Fruit fly (Drosophila melanogaster) whole organism, prepupa: ENCODE measurements around the gene CG14330.

Source experiments
- CG10631 ChIP-seq: fragments of 200-800 bp; sonication (Bioruptor generic); optimal IDR thresholded peaks from 2 replicates; lab custom pipeline; 2016; ENCODE audit warnings: missing biosample characterization, missing genetic modification characterization
- CG11294 ChIP-seq: fragments of 200-800 bp; sonication (Bioruptor generic); IDR thresholded peaks from 2 replicates; pipeline ENCODE4 v1.3.6; 2022; ENCODE audit warnings: missing biosample characterization, missing genetic modification characterization
- CG11902 ChIP-seq: fragments of 200-800 bp; sonication (Bioruptor generic); optimal IDR thresholded peaks from 3 replicates; lab custom pipeline; 2016; ENCODE audit warnings: missing biosample characterization, missing genetic modification characterization
- CG15336 ChIP-seq: fragments of 200-800 bp; sonication (Bioruptor generic); IDR thresholded peaks from 2 replicates; pipeline ENCODE4 v1.3.6; 2022; ENCODE audit warnings: missing biosample characterization, missing genetic modification characterization
- CG1621 ChIP-seq: fragments of 200-800 bp; sonication (Bioruptor generic); optimal IDR thresholded peaks from 3 replicates; lab custom pipeline; 2018; ENCODE audit warnings: missing biosample characterization, mild to moderate bottlenecking, missing genetic modification characterization
- CG31627 ChIP-seq: fragments of 200-800 bp; sonication (Bioruptor generic); optimal IDR thresholded peaks from 3 replicates; lab custom pipeline; 2016; ENCODE audit warnings: missing biosample characterization, missing genetic modification characterization
- CG32006 ChIP-seq: fragments of 200-800 bp; sonication (Bioruptor generic); optimal IDR thresholded peaks from 3 replicates; lab custom pipeline; 2017; ENCODE audit warnings: missing biosample characterization, mild to moderate bottlenecking, missing genetic modification characterization
- CG3919 ChIP-seq: fragments of 200-800 bp; sonication (Bioruptor generic); optimal IDR thresholded peaks from 3 replicates; lab custom pipeline; 2016; ENCODE audit warnings: missing biosample characterization, missing genetic modification characterization
- CG6163 ChIP-seq: fragments of 200-800 bp; sonication (Bioruptor generic); IDR thresholded peaks from 3 replicates; pipeline ENCODE4 v1.3.6; 2022; ENCODE audit warnings: missing biosample characterization, missing genetic modification characterization
- CG6276 ChIP-seq: fragments of 200-800 bp; sonication (Bioruptor generic); optimal IDR thresholded peaks from 2 replicates; lab custom pipeline; 2017; ENCODE audit warnings: missing biosample characterization, mild to moderate bottlenecking, missing genetic modification characterization
- CG6792 ChIP-seq: fragments of 200-800 bp; sonication (Bioruptor generic); optimal IDR thresholded peaks from 3 replicates; lab custom pipeline; 2016; ENCODE audit warnings: missing biosample characterization, missing genetic modification characterization
- CG6808 ChIP-seq: fragments of 200-800 bp; sonication (Bioruptor generic); optimal IDR thresholded peaks from 3 replicates; lab custom pipeline; 2017; ENCODE audit warnings: missing biosample characterization, missing genetic modification characterization, mild to moderate bottlenecking, moderate library complexity, missing genetic modification reagents
- CG6854 ChIP-seq: fragments of 200-800 bp; sonication (Bioruptor generic); optimal IDR thresholded peaks from 2 replicates; lab custom pipeline; 2017; ENCODE audit warnings: missing biosample characterization, mild to moderate bottlenecking, missing genetic modification characterization
- CG7368 ChIP-seq: fragments of 200-800 bp; sonication (Bioruptor generic); optimal IDR thresholded peaks from 3 replicates; lab custom pipeline; 2016; ENCODE audit warnings: missing biosample characterization, missing genetic modification characterization
- CG8119 ChIP-seq: fragments of 200-800 bp; sonication (Bioruptor generic); IDR thresholded peaks from 3 replicates; pipeline ENCODE4 v1.3.6; 2022; ENCODE audit warnings: missing biosample characterization, missing genetic modification characterization
- CG8319 ChIP-seq: fragments of 200-800 bp; sonication (Bioruptor generic); optimal IDR thresholded peaks from 3 replicates; lab custom pipeline; 2016; ENCODE audit warnings: missing biosample characterization, missing genetic modification characterization
- CG8632 ChIP-seq: fragments of 200-800 bp; sonication (Bioruptor generic); optimal IDR thresholded peaks from 3 replicates; lab custom pipeline; 2016; ENCODE audit warnings: missing biosample characterization, missing genetic modification characterization
- CG9139 ChIP-seq: fragments of 200-800 bp; sonication (Bioruptor generic); optimal IDR thresholded peaks from 3 replicates; lab custom pipeline; 2017; ENCODE audit warnings: missing biosample characterization, mild to moderate bottlenecking, missing genetic modification characterization
- Eip75B ChIP-seq: fragments of 200-800 bp; sonication (Bioruptor generic); optimal IDR thresholded peaks from 3 replicates; lab custom pipeline; 2016; ENCODE audit warnings: missing biosample characterization, missing genetic modification characterization
- Eip78C ChIP-seq: fragments of 200-800 bp; sonication (Bioruptor generic); peaks from one replicate; lab custom pipeline; 2016; ENCODE audit warnings: missing biosample characterization, missing genetic modification characterization
- Eip93F ChIP-seq: fragments of 200-800 bp; sonication (Bioruptor generic); optimal IDR thresholded peaks from 2 replicates; lab custom pipeline; 2016; ENCODE audit warnings: missing biosample characterization, mild to moderate bottlenecking, missing genetic modification characterization
- Hr39 ChIP-seq: fragments of 200-800 bp; sonication (Bioruptor generic); optimal IDR thresholded peaks from 2 replicates; lab custom pipeline; 2016; ENCODE audit warnings: missing biosample characterization, missing genetic modification characterization
- Smox ChIP-seq: fragments of 200-800 bp; sonication (Bioruptor generic); optimal IDR thresholded peaks from 3 replicates; lab custom pipeline; 2016; ENCODE audit warnings: missing biosample characterization, missing genetic modification characterization
- Sox102F ChIP-seq: fragments of 200-800 bp; sonication (Bioruptor generic); optimal IDR thresholded peaks from 2 replicates; lab custom pipeline; 2016; ENCODE audit warnings: missing biosample characterization, mild to moderate bottlenecking, missing genetic modification characterization
- Sox14 ChIP-seq: fragments of 200-800 bp; sonication (Bioruptor generic); optimal IDR thresholded peaks from 3 replicates; lab custom pipeline; 2016; ENCODE audit warnings: missing biosample characterization, missing genetic modification characterization
- cyc ChIP-seq: fragments of 200-800 bp; sonication (Bioruptor generic); optimal IDR thresholded peaks from 3 replicates; lab custom pipeline; 2016; ENCODE audit warnings: missing biosample characterization, missing genetic modification characterization
- dsx ChIP-seq: fragments of 200-800 bp; optimal IDR thresholded peaks from 3 replicates; lab custom pipeline; 2019; ENCODE audit warnings: missing biosample characterization, mild to moderate bottlenecking, missing genetic modification characterization, moderate library complexity; ENCODE audit not compliant: poor library complexity, severe bottlenecking
- eg ChIP-seq: fragments of 200-800 bp; sonication (Bioruptor generic); IDR thresholded peaks from 3 replicates; pipeline ENCODE4 v1.3.6; 2022; ENCODE audit warnings: missing biosample characterization, missing genetic modification characterization
- esn ChIP-seq: fragments of 200-800 bp; sonication (Bioruptor generic); optimal IDR thresholded peaks from 2 replicates; lab custom pipeline; 2016; ENCODE audit warnings: missing biosample characterization, mild to moderate bottlenecking, missing genetic modification characterization, moderate library complexity
- fd59A ChIP-seq: fragments of 200-800 bp; sonication (Bioruptor generic); optimal IDR thresholded peaks from 2 replicates; lab custom pipeline; 2017; ENCODE audit warnings: missing biosample characterization, mild to moderate bottlenecking, missing genetic modification characterization, missing genetic modification reagents
- fd85E ChIP-seq: fragments of 200-800 bp; sonication (Bioruptor generic); optimal IDR thresholded peaks from 3 replicates; lab custom pipeline; 2016; ENCODE audit warnings: missing biosample characterization, missing genetic modification characterization
- lz ChIP-seq: fragments of 200-800 bp; sonication (Bioruptor generic); optimal IDR thresholded peaks from 3 replicates; lab custom pipeline; 2016; ENCODE audit warnings: missing biosample characterization, missing genetic modification characterization
- net ChIP-seq: fragments of 200-800 bp; sonication (Bioruptor generic); optimal IDR thresholded peaks from 3 replicates; lab custom pipeline; 2016; ENCODE audit warnings: missing biosample characterization, missing genetic modification characterization
- pdm3 ChIP-seq: fragments of 200-800 bp; sonication (Bioruptor generic); optimal IDR thresholded peaks from 3 replicates; lab custom pipeline; 2016; ENCODE audit warnings: missing biosample characterization, missing genetic modification characterization
- salr ChIP-seq, 2 experiments: fragments of 200-800 bp; sonication (Bioruptor generic); optimal IDR thresholded peaks; 3 replicates each; lab custom pipeline; 2016 to 2018; ENCODE audit warnings: missing biosample characterization in 2 of 2, missing genetic modification characterization in 2 of 2, mild to moderate bottlenecking in 1 of 2
- spab ChIP-seq: fragments of 200-800 bp; sonication (Bioruptor generic); optimal IDR thresholded peaks from 2 replicates; lab custom pipeline; 2017; ENCODE audit warnings: missing biosample characterization, mild to moderate bottlenecking, missing genetic modification characterization, missing genetic modification reagents
- svp ChIP-seq: fragments of 200-800 bp; sonication (Bioruptor generic); peaks from one replicate; lab custom pipeline; 2016; ENCODE audit warnings: missing biosample characterization, missing genetic modification characterization
- topi ChIP-seq: fragments of 200-800 bp; sonication (Bioruptor generic); optimal IDR thresholded peaks from 3 replicates; lab custom pipeline; 2016; ENCODE audit warnings: missing biosample characterization, missing genetic modification characterization

Gene CG14330

DNA sequence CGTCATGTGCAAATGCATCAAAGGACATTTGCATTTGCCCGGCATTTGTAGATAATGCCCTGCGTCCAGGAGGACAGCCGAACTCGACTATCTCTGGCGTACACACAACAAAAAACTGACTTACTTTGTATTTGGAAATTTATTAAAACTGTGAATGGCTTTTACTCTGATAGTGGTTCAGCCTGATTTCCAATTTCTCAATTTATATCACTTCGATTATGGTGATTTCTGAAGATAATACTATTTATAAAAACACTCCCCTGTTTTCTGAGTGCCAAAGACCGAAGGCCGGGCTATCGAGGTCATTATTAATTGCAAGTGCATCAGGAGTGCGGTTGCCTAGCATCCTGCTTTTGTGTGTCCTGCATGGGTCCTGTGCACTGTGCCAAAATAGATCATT is 14.4 kb upstream of the CG14330 start:
- peak; percentile 58 for TF ChIP-seq svp (GFP tag; lab: Kevin White, UChicago)
- no peak for TF ChIP-seq fd85E (GFP tag; lab: Kevin White, UChicago)
- no peak for TF ChIP-seq CG10631
- peak; percentile 52 for TF ChIP-seq Eip78C (GFP tag; lab: Kevin White, UChicago)
- TF ChIP-seq CG6163 (GFP tag; lab: Robert Waterston, UW), result 0 out of 3 replicates have a peak, but pooled peaks have one; percentile 12
- TF ChIP-seq CG6276 (GFP tag; lab: Kevin White, UChicago), result no peak
- no peak for TF ChIP-seq CG1621
- no peak for TF ChIP-seq lz (GFP tag; lab: Kevin White, UChicago)
- no peak for TF ChIP-seq spab (GFP tag; lab: Kevin White, UChicago)
- TF ChIP-seq CG3919, result no peak
- peak; percentile 9 for TF ChIP-seq CG32006 (GFP tag; lab: Kevin White, UChicago)

DNA sequence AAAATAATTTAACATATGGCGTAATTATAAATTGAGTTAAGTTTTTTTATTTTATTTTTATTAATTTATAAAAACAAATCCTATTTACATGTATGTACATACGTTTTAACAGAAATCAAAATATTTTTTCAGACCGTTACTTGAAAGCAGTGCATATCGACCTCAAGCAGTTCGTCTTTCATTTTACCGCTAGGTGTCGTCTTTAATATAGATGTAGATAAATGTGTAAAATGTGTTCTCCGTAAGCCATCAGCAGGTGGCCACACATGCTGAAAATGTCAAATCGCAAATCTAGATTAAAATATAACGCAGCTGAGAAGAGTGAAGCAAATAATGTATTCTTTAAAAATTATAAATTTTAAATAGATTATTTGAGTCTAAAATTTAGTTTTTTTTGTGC is 7.2 kb downstream of the CG14330 start:
- no peak for TF ChIP-seq Sox14 (GFP tag; lab: Kevin White, UChicago)
- TF ChIP-seq CG11294 (GFP tag; lab: Robert Waterston, UW), result no peak
- TF ChIP-seq CG6276 (GFP tag; lab: Kevin White, UChicago), result no peak
- TF ChIP-seq dsx (GFP tag; lab: Kevin White, UChicago), result no peak
- no peak for TF ChIP-seq cyc (GFP tag; lab: Kevin White, UChicago)
- no peak for TF ChIP-seq CG6792 (GFP tag; lab: Kevin White, UChicago)
- peak; percentile 6 for TF ChIP-seq CG31627 (GFP tag; lab: Kevin White, UChicago)
- TF ChIP-seq Sox102F (GFP tag; lab: Kevin White, UChicago), result no peak
- no peak for TF ChIP-seq fd85E (GFP tag; lab: Kevin White, UChicago)
- no peak for TF ChIP-seq CG15336 (GFP tag; lab: Robert Waterston, UW)
- TF ChIP-seq eg, result no peak
- TF ChIP-seq CG6808 (GFP tag; lab: Kevin White, UChicago), result no peak
- no peak for TF ChIP-seq Smox
- peak; percentile 34 for TF ChIP-seq Eip78C (GFP tag; lab: Kevin White, UChicago)
- TF ChIP-seq Hr39 (GFP tag; lab: Kevin White, UChicago), result no peak
- TF ChIP-seq, all 60 proteins: peak for 2

DNA sequence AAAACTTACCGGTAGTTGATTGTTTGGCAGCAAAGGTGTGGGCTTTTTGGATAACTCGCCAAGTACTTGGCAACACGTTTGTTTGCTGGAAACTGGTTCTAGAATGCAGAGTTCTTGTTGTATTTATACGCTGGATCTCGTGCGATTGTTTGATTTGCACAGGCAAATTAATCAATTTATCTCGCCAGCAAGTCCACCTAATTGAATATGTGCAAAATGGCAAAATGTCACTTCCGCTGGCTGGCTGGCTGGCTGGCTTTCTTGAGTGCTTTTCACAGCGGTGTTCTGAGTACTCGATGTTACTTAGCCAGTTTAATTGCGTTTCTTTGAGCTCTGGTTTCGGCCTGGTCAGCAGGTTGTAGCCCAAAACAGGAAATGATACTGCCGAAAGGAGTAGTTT is 7.8 kb downstream of the CG14330 start, which contains the start of gene Eh:
Eh (minus strand) TSS at position 101 of the 400 bp plus-strand sequence.
- TF ChIP-seq CG6854 (GFP tag; lab: Kevin White, UChicago) (no peak), CG8119 (GFP tag; lab: Robert Waterston, UW) (no peak), topi (no peak), CG7368 (no peak), CG15336 (GFP tag; lab: Robert Waterston, UW) (no peak), Eip75B (GFP tag; lab: Kevin White, UChicago) (no peak), fd85E (GFP tag; lab: Kevin White, UChicago) (no peak), Smox (no peak), dsx (GFP tag; lab: Kevin White, UChicago) (no peak), fd59A (no peak), net (GFP tag; lab: Kevin White, UChicago) (no peak), Sox102F (GFP tag; lab: Kevin White, UChicago) (no peak)

DNA sequence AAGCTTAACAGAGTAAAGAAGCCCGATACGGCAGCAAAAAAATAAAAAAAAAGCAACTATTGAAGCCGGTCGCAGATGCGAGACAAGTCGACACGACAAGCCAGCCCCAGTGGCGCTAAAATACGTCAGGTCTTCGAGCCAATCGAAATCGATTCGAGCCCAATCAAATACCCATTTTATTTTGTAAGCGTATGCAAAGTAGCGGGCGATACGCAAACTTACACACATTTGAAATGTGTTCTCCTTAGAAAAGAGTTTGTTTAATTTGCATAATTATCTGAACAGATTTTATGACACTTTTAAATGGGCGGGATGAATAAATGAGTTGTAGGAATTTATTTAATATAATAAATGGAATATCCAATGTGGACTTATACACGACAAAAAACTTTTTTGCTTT is 9.0 kb downstream of the CG14330 start:
- no peak for TF ChIP-seq Eip78C (GFP tag; lab: Kevin White, UChicago)
- no peak for TF ChIP-seq CG11902 (GFP tag; lab: Kevin White, UChicago)
- TF ChIP-seq salr (GFP tag; optimal IDR thresholded peaks at IDR 0.05; lab: Kevin White, UChicago), result no peak
- no peak for TF ChIP-seq CG1621
- TF ChIP-seq CG9139 (GFP tag; lab: Kevin White, UChicago), result no peak
- no peak for TF ChIP-seq pdm3 (GFP tag; lab: Kevin White, UChicago)
- TF ChIP-seq CG6163 (GFP tag; lab: Robert Waterston, UW), result no peak
- TF ChIP-seq, all 60 proteins: peak for 0

DNA sequence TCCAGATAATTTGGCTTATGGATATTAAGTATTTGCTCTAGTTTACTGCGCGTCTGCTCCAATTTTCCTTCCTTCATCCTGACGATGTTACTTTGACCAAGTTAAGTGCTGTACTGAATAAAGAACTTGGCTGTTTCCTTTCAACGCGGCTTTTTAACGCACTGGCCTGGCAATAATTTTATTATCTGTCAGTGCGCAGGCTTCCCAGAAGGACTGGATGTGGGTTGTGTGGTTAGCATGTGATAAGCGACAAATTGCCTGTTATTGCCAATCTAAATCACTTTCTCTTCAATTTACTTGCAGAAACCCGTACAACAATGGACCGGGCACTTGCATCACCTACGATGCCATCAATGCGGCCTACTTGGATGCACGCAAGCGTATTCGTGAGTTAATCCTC is 15.9 kb downstream of the CG14330 start, which contains the start of gene CG14331:
CG14331 (minus strand) TSS at position 101 of the 400 bp plus-strand sequence.
- no peak for TF ChIP-seq CG6276 (GFP tag; lab: Kevin White, UChicago)
- no peak for TF ChIP-seq CG11902 (GFP tag; lab: Kevin White, UChicago)
- no peak for TF ChIP-seq CG8319 (GFP tag; lab: Kevin White, UChicago)
- TF ChIP-seq cyc (GFP tag; lab: Kevin White, UChicago), result no peak
- no peak for TF ChIP-seq spab (GFP tag; lab: Kevin White, UChicago)
- no peak for TF ChIP-seq fd85E (GFP tag; lab: Kevin White, UChicago)
- no peak for TF ChIP-seq Smox
- TF ChIP-seq Eip93F (GFP tag; lab: Kevin White, UChicago), result no peak
- no peak for TF ChIP-seq CG9139 (GFP tag; lab: Kevin White, UChicago)
- TF ChIP-seq pdm3 (GFP tag; lab: Kevin White, UChicago), result no peak
- TF ChIP-seq esn, result no peak
- TF ChIP-seq CG8632 (GFP tag; lab: Kevin White, UChicago), result no peak
